Fruit fly (Drosophila melanogaster) Kc167 (cell line): ENCODE measurements around the gene CG11695.

Experiments used
- Myc ChIP-seq: fragments of >200 bp; optimal IDR thresholded peaks from 2 replicates; lab custom pipeline; 2017; ENCODE audit warnings: missing external identifiers
- Sin3A ChIP-seq: fragments of >200 bp; optimal IDR thresholded peaks from 2 replicates; lab custom pipeline; 2018; ENCODE audit warnings: missing external identifiers
- h ChIP-seq: fragments of >200 bp; optimal IDR thresholded peaks from 3 replicates; lab custom pipeline; 2018; ENCODE audit warnings: missing external identifiers
- insv ChIP-seq: fragments of >200 bp; optimal IDR thresholded peaks from 3 replicates; lab custom pipeline; 2018; ENCODE audit warnings: missing external identifiers
- psq ChIP-seq: fragments of >200 bp; optimal IDR thresholded peaks from 2 replicates; lab custom pipeline; 2017; ENCODE audit warnings: missing external identifiers
- ttk ChIP-seq: sonication (Bioruptor generic); optimal IDR thresholded peaks from 2 replicates; lab custom pipeline; 2017; ENCODE audit warnings: missing external identifiers

The CG11695 gene

DNA sequence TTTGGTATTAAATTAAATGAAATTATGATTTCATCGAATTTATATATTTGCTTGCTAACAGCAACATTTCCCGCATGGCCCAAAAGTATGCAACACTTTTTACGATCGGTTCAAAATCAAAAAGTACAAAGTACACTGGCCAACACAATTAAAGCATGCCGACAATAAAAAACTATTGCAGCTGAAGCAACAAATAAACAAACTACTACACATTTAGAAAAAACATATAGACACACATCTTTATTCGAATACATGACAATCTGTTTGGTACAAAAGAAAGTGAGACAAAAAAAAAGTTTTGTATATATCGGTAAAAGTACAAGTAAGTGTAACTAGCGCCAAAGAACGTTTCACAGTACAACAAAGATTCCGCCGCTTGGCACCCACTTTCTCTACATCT, 21.6 kb upstream of the CG11695 start:
- no peak for TF ChIP-seq ttk
- no peak for TF ChIP-seq Myc

DNA sequence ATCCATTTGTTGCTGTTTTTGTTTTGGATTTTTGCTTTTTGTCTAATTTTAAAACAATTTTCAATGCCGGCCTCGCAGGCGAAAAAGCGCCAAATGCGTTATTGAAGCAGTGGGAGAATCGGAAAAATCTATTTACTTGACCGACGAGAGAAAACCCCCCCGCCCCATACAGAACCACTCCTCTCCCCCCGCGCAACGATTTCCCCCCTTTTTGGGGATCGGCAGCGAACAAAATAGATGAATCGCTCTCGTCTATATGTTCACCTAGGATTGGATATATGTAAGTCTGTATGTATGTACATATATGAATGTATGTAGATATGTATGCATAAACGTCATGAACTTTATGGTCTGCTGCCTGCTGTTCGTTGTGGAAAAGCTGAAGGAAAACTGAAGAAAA, 19.9 kb upstream of the CG11695 start:
- TF ChIP-seq insv (lab: Kevin White, UChicago) (no peak), h (no peak), Myc (no peak), psq (lab: Kevin White, UChicago) (no peak), Sin3A (lab: Kevin White, UChicago) (no peak), ttk (no peak)

DNA sequence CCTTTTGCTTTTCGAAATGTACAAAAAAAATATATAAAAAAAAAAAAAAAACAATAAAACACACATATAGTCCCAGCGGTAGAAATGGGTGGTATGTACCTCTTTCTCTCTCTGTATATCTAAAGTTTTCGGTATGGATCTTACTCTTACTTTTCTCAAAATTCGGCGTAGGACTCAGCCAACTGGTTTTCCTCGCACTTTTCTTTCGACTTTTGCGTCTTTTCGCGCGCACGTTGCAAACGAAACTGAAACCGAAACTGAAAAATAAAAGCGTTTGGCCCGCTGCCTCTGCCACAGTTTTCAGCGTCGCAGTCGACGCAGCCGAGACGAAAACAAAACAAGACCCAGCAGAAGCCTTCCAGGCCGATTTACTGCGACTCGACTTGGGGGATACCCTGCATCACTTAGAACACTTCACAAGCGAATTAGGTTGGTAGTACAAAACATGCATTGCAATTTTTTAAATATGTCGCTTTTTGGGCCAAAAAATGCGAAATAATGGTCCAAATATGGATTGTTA, 18.2 kb upstream of the CG11695 start, which contains the start of gene CG1572:
Gene CG1572 (minus strand): TSS at position 266 of the 520 bp plus-strand sequence.
- no peak for TF ChIP-seq insv (lab: Kevin White, UChicago)
- TF ChIP-seq Sin3A (lab: Kevin White, UChicago), result no peak
- no peak for TF ChIP-seq h
- no peak for TF ChIP-seq psq (lab: Kevin White, UChicago)
- TF ChIP-seq ttk, result no peak
- TF ChIP-seq Myc, result no peak

DNA sequence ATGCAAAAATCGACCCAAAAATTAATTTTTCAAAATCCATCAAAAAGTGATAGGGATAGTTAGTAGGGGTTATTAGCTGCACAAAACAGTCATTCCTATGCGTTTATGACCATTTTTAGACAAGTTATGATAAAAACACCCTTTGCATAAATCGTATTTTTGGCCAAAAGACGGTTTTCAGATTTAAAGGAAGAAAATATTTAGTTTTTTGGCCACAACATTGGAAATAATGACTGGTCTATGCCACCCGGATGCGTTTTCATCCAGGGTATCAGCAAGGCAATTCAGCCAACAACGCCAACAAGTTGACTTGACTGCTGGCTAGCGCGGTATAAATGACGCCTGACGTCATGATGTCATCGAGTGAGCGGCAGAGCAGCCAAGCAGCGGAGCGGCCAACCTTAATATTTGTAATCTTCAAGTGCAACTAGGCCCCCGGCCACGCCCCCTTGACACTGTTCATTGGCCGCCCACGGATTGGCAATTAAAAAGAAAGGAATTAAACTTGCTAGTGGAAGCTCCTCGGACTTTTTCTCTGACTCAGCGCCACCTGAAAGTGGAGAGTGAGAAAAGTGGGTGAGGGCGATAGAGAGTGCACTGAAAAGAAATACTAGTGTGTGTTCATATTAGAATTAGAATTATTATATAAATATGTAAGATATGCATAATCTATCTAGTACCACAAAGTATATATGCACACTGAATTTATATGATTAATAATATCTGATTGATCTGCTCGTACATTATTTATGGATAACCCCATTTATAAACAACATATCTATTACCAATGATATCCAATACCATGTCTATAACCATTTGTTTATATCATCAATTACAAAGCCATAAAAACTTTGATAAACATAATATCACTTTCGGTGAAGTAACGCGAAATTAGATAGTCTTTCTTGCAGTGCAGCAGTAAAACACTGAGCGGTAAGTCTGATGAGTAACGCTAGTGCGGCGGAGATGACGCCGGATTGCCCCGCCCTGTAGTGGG, 16.7 kb upstream of the CG11695 start:
- TF ChIP-seq Myc (no peak), psq (lab: Kevin White, UChicago) (no peak), h (no peak), Sin3A (lab: Kevin White, UChicago) (no peak), insv (lab: Kevin White, UChicago) (no peak), ttk (no peak)

DNA sequence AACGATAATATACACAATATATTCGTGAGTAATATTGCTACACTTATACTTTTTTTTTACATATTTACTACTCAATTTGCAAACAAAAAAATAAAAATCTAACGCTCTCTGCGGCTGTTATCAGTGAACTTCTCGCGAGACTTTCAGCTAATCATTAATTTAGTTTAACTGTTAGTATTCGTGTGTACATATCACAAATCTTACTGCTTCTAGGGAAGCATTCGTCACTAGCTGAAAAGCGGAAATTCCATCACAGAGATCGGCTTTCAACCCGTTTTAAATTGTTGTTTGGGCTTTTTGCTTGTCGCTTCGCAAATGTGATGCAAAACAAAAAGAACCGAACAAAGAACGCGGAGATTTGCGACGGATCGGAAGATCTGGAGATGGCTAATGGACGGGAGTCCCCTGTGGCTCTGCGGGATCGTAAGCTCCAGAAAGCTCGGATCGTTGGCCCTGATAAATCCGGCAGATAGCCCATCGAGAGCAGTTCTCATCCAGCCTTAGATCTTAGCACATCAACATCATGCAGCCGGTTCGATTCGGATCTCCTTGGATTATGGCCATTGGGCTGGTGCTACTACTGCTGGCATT, 15.1 kb upstream of the CG11695 start, which contains the start of gene PGRP-SA:
Gene PGRP-SA (plus strand): TSS at position 194 of the 591 bp plus-strand sequence.
- TF ChIP-seq insv (lab: Kevin White, UChicago), result no peak
- TF ChIP-seq ttk, result no peak
- no peak for TF ChIP-seq Sin3A (lab: Kevin White, UChicago)

DNA sequence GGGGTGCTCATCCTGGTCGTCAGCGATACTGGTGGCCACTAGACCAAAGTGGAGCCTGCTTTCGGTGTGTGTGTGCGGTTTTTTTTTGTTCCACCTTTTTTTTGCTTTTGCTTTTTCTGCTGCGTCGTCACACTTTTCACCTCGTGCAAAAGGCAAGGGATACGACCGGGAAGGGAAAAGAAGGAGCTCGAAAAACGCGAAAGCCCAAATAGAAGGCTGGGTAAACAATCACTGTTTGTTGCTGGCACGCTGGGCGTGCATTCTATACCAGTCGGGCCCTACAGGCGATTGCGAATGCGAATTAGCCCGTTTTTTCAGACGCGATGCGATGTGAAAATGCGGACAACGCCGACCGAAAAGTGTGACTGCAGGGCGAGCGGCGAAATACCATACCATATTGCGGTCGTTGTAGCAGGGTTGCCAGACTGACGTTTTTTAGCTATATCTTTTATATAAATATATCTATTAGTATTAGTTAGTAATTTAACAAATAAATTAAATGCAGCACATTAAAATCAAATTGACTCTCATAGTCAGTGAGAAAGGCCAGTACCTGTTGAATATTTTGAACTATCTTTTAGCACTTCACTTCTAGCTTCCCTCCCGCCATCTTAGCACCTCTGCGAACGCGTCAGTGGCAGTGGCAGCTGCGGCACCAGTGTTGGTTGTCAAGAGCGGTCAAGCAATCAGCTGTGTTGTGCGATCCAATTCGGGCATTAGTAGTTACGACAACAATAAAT, 6.6 kb upstream of the CG11695 start, which contains the start of the genes Polr2A and CG11699:
Gene Polr2A (minus strand): TSS at position 371 of the 740 bp plus-strand sequence.
Gene CG11699 (plus strand): TSS at position 666 of the 740 bp plus-strand sequence.
- TF ChIP-seq Sin3A (lab: Kevin White, UChicago), result no peak
- no peak for TF ChIP-seq ttk
- TF ChIP-seq h, result no peak

DNA sequence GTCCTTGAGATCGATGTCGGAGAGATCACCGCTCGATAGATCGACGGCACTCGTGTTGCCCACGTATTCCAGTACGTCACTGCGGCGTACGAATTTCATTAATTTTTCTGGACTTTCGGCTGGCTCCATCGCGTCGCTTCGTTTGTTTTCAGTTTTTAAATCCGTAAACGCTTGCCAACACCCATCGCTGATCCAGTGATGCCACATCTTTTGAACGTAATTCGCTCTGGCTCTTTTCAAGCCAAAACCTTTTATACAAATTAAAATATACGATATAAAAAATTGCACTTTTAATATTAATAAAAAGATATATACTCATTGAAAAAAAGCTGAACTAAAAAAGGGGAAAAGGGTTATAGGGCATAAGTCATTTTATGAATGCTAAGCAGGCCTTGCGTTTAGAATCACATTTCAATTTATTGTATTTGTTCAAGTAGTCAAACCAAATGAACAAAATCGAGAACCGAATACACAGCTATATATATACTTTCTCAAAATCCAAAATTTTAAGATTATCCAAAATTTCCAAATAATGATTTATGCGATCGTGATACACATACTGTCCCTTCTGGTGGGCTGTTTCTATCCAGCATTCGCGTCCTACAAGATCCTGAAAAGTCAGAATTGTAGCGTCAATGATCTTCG, 4.3 kb upstream of the CG11695 start, which contains the start of the genes Kmn1 and Reepl1:
Gene Kmn1 (minus strand): TSS at position 173 of the 645 bp plus-strand sequence.
Gene Reepl1 (plus strand): TSS at position 438 of the 645 bp plus-strand sequence.
- TF ChIP-seq Sin3A (lab: Kevin White, UChicago) (no peak), ttk (no peak), insv (lab: Kevin White, UChicago) (no peak), psq (lab: Kevin White, UChicago) (no peak), Myc (no peak), h (no peak)

DNA sequence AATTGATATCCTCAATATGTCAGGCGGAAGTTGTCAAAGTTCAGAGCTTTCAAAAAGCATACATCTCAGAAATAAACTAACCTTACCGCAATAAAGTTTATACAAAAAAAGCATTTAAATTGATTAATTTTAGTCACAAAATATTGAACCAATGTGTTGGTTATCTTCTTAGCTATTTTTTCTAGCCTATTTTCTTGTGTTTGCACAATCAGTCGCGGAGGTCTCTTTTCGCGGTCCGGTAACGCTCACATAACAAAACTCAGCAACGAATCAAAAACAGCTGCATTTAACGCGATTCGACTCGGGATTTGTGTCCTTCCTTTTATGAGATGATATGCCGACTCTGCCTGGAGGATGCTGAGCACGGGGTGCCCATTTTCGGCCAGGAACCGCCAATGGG, 3.2 kb upstream of the CG11695 start, which contains the start of gene CG11696:
Gene CG11696 (plus strand): TSS at position 203 of the 400 bp plus-strand sequence.
- TF ChIP-seq psq (lab: Kevin White, UChicago) (no peak), Sin3A (lab: Kevin White, UChicago) (no peak), Myc (no peak), insv (lab: Kevin White, UChicago) (no peak), ttk (no peak)

DNA sequence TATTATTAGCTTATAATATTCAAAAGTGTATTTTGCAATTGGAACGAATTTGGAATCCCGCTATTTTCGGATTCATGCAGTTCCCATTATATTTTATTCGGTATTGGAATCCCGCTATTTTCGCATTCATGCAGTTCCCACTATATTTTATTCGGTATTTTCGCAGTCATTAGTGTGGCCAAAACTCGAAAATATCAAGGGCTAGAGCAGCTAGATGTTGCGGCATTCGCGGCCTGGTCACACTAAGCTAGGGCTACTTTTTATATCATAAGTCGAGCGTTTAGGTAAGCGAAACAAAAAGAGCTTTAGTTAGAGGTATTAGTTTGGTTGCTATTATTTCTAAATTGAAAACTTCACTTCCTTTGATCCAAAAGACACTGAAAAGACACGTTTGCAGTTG, 2.2 kb downstream of the CG11695 start:
- no peak for TF ChIP-seq Myc
- no peak for TF ChIP-seq h
- no peak for TF ChIP-seq insv (lab: Kevin White, UChicago)
- no peak for TF ChIP-seq ttk
- no peak for TF ChIP-seq psq (lab: Kevin White, UChicago)
- no peak for TF ChIP-seq Sin3A (lab: Kevin White, UChicago)

DNA sequence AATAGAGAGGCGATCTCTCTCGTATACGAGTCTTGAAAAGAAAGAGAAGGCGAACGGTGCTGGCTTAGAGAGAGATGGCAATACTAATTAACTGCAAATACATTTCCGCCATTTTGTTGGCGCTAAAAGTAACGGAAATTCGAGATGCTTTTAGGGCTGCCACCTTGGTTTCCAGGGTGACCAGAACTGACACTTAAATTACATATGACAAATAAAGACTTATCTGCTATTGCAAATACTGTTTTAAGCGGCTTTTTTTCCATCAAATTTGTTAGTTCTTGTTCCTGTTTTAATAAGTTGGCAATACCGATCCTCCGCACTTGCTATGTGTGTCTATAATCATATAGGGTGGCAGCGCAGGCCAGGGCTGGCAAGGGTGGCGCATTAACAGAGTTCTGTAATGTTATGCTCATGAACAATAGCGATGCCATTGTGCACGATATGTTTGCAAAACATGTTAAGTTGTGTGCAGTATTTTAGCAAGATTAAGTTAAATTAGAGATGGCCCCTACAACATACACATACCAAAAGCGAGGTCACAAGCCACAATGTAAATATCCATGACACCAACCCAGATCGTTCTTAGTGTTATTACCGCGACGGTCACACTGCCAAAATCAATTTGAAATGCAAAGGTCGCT, 3.6 kb downstream of the CG11695 start, which contains the start of gene nod:
Gene nod (plus strand): TSS at position 573 of the 641 bp plus-strand sequence.
- TF ChIP-seq insv (lab: Kevin White, UChicago) (no peak), h (no peak), psq (lab: Kevin White, UChicago) (no peak), Myc (no peak), ttk (no peak), Sin3A (lab: Kevin White, UChicago) (no peak)

DNA sequence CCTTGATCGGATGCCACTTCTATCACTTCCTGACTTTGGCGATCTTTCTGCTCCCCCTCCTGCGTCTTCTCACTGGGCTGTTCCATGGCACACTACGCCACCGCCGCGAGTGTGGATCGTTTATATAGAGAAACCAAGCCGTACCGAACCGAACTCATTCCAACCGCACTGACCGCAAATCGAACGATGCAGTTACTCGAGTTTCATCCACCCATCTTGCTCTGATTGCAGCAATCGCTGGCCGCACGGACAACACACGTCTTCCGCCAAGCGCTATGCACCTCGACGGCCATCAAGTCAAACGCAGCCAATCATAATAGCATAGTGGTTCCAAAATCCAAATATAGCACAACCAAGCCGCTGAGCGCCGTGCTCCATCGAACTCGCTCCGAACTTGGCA, 7.4 kb downstream of the CG11695 start, which contains the start of gene pkm:
Gene pkm (minus strand): TSS at position 101 of the 400 bp plus-strand sequence.
- no peak for TF ChIP-seq Sin3A (lab: Kevin White, UChicago)
- TF ChIP-seq psq (lab: Kevin White, UChicago), result no peak
- TF ChIP-seq ttk, result no peak
- TF ChIP-seq Myc, result no peak
- no peak for TF ChIP-seq h
- TF ChIP-seq insv (lab: Kevin White, UChicago), result no peak
